Worm (Caenorhabditis elegans) whole organism, midembryonic: Measurements from ENCODE around the gene sri-48.

ENCODE experiments used
- T22C8.4 ChIP-seq: fragments of 200-800 bp; sonication (Bioruptor generic); IDR thresholded peaks from 2 replicates; pipeline ENCODE4 v1.3.6; 2022; ENCODE audit warnings: missing genetic modification characterization, missing compliant biosample characterization
- flt-1 ChIP-seq: fragments of 200-800 bp; sonication (Bioruptor generic); IDR thresholded peaks from 2 replicates; pipeline ENCODE4 v1.3.6; 2022; ENCODE audit warnings: missing genetic modification characterization, missing compliant biosample characterization
- klf-2 ChIP-seq: fragments of 200-800 bp; sonication (Bioruptor generic); conservative IDR thresholded peaks from 2 replicates; pipeline ENCODE4 v1.3.6; 2022; ENCODE audit warnings: missing genetic modification reagents, missing genetic modification characterization, missing compliant biosample characterization

- TF ChIP-seq T22C8.4 (GFP tag; lab: Robert Waterston, UW), result no peak
- TF ChIP-seq klf-2 (GFP tag; lab: Robert Waterston, UW), result no peak
- no peak for TF ChIP-seq flt-1 (GFP tag; lab: Robert Waterston, UW)
Observed at ce11 chrII:3208679-3209078, 7.5 kb upstream of the sri-48 start, which contains the start of gene sdz-35.
